Fruit fly (Drosophila melanogaster) whole organism, embryonic: ENCODE results near the gene CG11131.

ENCODE experiments used
- Adf1 ChIP-seq: fragments of 200-800 bp; sonication (Bioruptor generic); IDR thresholded peaks from 2 replicates; pipeline ENCODE4 v1.3.6; 2022; ENCODE audit warnings: missing biosample characterization, missing genetic modification characterization
- Atf6 ChIP-seq: fragments of 200-800 bp; sonication (Bioruptor generic); IDR thresholded peaks from 2 replicates; pipeline ENCODE4 v1.3.6; 2022; ENCODE audit warnings: missing biosample characterization, missing genetic modification characterization
- BEAF-32 ChIP-seq: fragments of 200-800 bp; sonication (Bioruptor generic); optimal IDR thresholded peaks from 3 replicates; lab custom pipeline; 2017; ENCODE audit warnings: missing biosample characterization, missing genetic modification characterization, mild to moderate bottlenecking, moderate library complexity, missing genetic modification reagents
- CG11398 ChIP-seq: fragments of 200-800 bp; sonication (Bioruptor generic); optimal IDR thresholded peaks from 2 replicates; lab custom pipeline; 2016; ENCODE audit warnings: missing biosample characterization, missing genetic modification characterization
- CG1233 ChIP-seq: fragments of 200-800 bp; sonication (Bioruptor generic); optimal IDR thresholded peaks from 4 replicates; lab custom pipeline; 2018; ENCODE audit warnings: missing biosample characterization, mild to moderate bottlenecking, missing genetic modification characterization
- CG12942 ChIP-seq: fragments of 200-800 bp; sonication (Bioruptor generic); optimal IDR thresholded peaks from 3 replicates; lab custom pipeline; 2016; ENCODE audit warnings: missing biosample characterization, missing genetic modification characterization
- CG13123 ChIP-seq: fragments of 200-800 bp; sonication (Bioruptor generic); optimal IDR thresholded peaks from 2 replicates; lab custom pipeline; 2016; ENCODE audit warnings: missing biosample characterization, missing genetic modification characterization
- CG13894 ChIP-seq: fragments of 200-800 bp; sonication (Bioruptor generic); optimal IDR thresholded peaks from 3 replicates; lab custom pipeline; 2018; ENCODE audit warnings: missing biosample characterization, mild to moderate bottlenecking, missing genetic modification characterization, moderate library complexity
- CG16815 ChIP-seq: fragments of 200-800 bp; sonication (Bioruptor generic); optimal IDR thresholded peaks from 3 replicates; lab custom pipeline; 2017; ENCODE audit warnings: missing biosample characterization, mild to moderate bottlenecking, missing genetic modification characterization
- CG2116 ChIP-seq: fragments of 200-800 bp; sonication (Bioruptor generic); optimal IDR thresholded peaks from 3 replicates; lab custom pipeline; 2018; ENCODE audit warnings: missing biosample characterization, mild to moderate bottlenecking, missing genetic modification characterization
- CG31224 ChIP-seq: fragments of 200-800 bp; sonication (Bioruptor generic); IDR thresholded peaks from 2 replicates; pipeline ENCODE4 v1.3.6; 2022; ENCODE audit warnings: missing biosample characterization, missing genetic modification characterization
- CG3281 ChIP-seq: fragments of 200-800 bp; sonication (Bioruptor generic); optimal IDR thresholded peaks from 3 replicates; lab custom pipeline; 2017; ENCODE audit warnings: missing biosample characterization, mild to moderate bottlenecking, missing genetic modification characterization
- CG42726 ChIP-seq: fragments of 200-800 bp; sonication (Bioruptor generic); IDR thresholded peaks from 2 replicates; pipeline ENCODE4 v1.3.6; 2022; ENCODE audit warnings: missing biosample characterization, missing genetic modification characterization; ENCODE audit not compliant: partially characterized antibody
- CG4360 ChIP-seq: fragments of 200-800 bp; sonication (Bioruptor generic); IDR thresholded peaks from 2 replicates; pipeline ENCODE4 v1.3.6; 2022; ENCODE audit warnings: missing biosample characterization, missing genetic modification characterization
- CG43689 ChIP-seq: fragments of 200-800 bp; sonication (Bioruptor generic); IDR thresholded peaks from 2 replicates; pipeline ENCODE4 v1.3.6; 2022; ENCODE audit warnings: missing biosample characterization, missing genetic modification characterization
- CG5180 ChIP-seq: fragments of 200-800 bp; sonication (Bioruptor generic); optimal IDR thresholded peaks from 3 replicates; lab custom pipeline; 2017; ENCODE audit warnings: missing biosample characterization, missing genetic modification characterization, mild to moderate bottlenecking, moderate library complexity, missing genetic modification reagents
- CG6689 ChIP-seq: fragments of 200-800 bp; sonication (Bioruptor generic); IDR thresholded peaks from 2 replicates; pipeline ENCODE4 v1.3.6; 2022; ENCODE audit warnings: missing biosample characterization, missing genetic modification characterization
- CG6813 ChIP-seq: fragments of 200-800 bp; sonication (Bioruptor generic); optimal IDR thresholded peaks from 2 replicates; lab custom pipeline; 2017; ENCODE audit warnings: missing biosample characterization, missing genetic modification characterization, mild to moderate bottlenecking, moderate library complexity, missing genetic modification reagents
- CG7372 ChIP-seq: fragments of 200-800 bp; sonication (Bioruptor generic); IDR thresholded peaks from 2 replicates; pipeline ENCODE4 v1.3.6; 2022; ENCODE audit warnings: missing biosample characterization, missing genetic modification characterization
- CG7745 ChIP-seq: fragments of 200-800 bp; sonication (Bioruptor generic); optimal IDR thresholded peaks from 2 replicates; lab custom pipeline; 2018; ENCODE audit warnings: missing biosample characterization, mild to moderate bottlenecking, missing genetic modification characterization, moderate library complexity
- CG7928 ChIP-seq: fragments of 200-800 bp; sonication (Bioruptor generic); optimal IDR thresholded peaks from 2 replicates; lab custom pipeline; 2017; ENCODE audit warnings: missing biosample characterization, mild to moderate bottlenecking, missing genetic modification characterization
- CG7987 ChIP-seq: fragments of 200-800 bp; sonication (Bioruptor generic); optimal IDR thresholded peaks from 2 replicates; lab custom pipeline; 2018; ENCODE audit warnings: missing biosample characterization, mild to moderate bottlenecking, missing genetic modification characterization, moderate library complexity
- CG8765 ChIP-seq: fragments of 200-800 bp; sonication (Bioruptor generic); IDR thresholded peaks from 2 replicates; pipeline ENCODE4 v1.3.6; 2022; ENCODE audit warnings: missing biosample characterization, missing genetic modification characterization
- D19B ChIP-seq: fragments of 200-800 bp; sonication (Bioruptor generic); optimal IDR thresholded peaks from 2 replicates; lab custom pipeline; 2017; ENCODE audit warnings: missing biosample characterization, mild to moderate bottlenecking, missing genetic modification characterization
- Dad ChIP-seq: fragments of 200-800 bp; sonication (Bioruptor generic); optimal IDR thresholded peaks from 3 replicates; lab custom pipeline; 2016; ENCODE audit warnings: missing biosample characterization, missing genetic modification characterization
- ERR ChIP-seq: fragments of 200-800 bp; sonication (Bioruptor generic); optimal IDR thresholded peaks from 2 replicates; lab custom pipeline; 2016; ENCODE audit warnings: missing biosample characterization, missing genetic modification characterization
- H15 ChIP-seq: fragments of 200-800 bp; sonication (Bioruptor generic); IDR thresholded peaks from 3 replicates; pipeline ENCODE4 v1.3.6; 2022; ENCODE audit warnings: missing biosample characterization, missing genetic modification characterization
- HHEX ChIP-seq: fragments of 200-800 bp; sonication (Bioruptor generic); optimal IDR thresholded peaks from 3 replicates; lab custom pipeline; 2017; ENCODE audit warnings: missing biosample characterization, mild to moderate bottlenecking, missing genetic modification characterization, missing genetic modification reagents
- Mad ChIP-seq: fragments of 200-800 bp; sonication (Bioruptor generic); optimal IDR thresholded peaks from 2 replicates; lab custom pipeline; 2016; ENCODE audit warnings: missing biosample characterization, missing genetic modification characterization
- Med ChIP-seq: fragments of 200-800 bp; sonication (Bioruptor generic); peaks from one replicate; lab custom pipeline; 2016; ENCODE audit warnings: missing biosample characterization, missing genetic modification characterization, mild to moderate bottlenecking, inconsistent platforms, moderate library complexity
- NFAT ChIP-seq: fragments of 200-800 bp; sonication (Bioruptor generic); IDR thresholded peaks from 2 replicates; pipeline ENCODE4 v1.3.6; 2022; ENCODE audit warnings: missing biosample characterization, missing genetic modification characterization
- Stat92E ChIP-seq, 3 experiments: fragments of >200 bp in 2 of 3; fragments of 200-800 bp in 1 of 3; sonication (Bioruptor generic) in 1 of 3; optimal IDR thresholded peaks; 2 replicates each; lab custom pipeline; 2017 to 2019; ENCODE audit warnings: missing biosample characterization in 3 of 3, missing genetic modification characterization in 3 of 3, mild to moderate bottlenecking in 1 of 3, moderate library complexity in 1 of 3
- ap ChIP-seq: fragments of 200-800 bp; sonication (Bioruptor generic); IDR thresholded peaks from 2 replicates; pipeline ENCODE4 v1.3.6; 2022; ENCODE audit warnings: missing biosample characterization, missing genetic modification characterization
- ara ChIP-seq: fragments of 200-800 bp; sonication (Bioruptor generic); IDR thresholded peaks from 2 replicates; pipeline ENCODE4 v1.3.6; 2022; ENCODE audit warnings: missing biosample characterization, missing genetic modification characterization
- az2 ChIP-seq: fragments of 200-800 bp; sonication (Bioruptor generic); optimal IDR thresholded peaks from 3 replicates; lab custom pipeline; 2016; ENCODE audit warnings: missing biosample characterization, missing genetic modification characterization
- corto ChIP-seq: fragments of 200-800 bp; sonication (Bioruptor generic); optimal IDR thresholded peaks from 2 replicates; lab custom pipeline; 2016; ENCODE audit warnings: missing biosample characterization, mild to moderate bottlenecking, missing genetic modification characterization, moderate library complexity
- dati ChIP-seq: fragments of 200-800 bp; sonication (Bioruptor generic); IDR thresholded peaks from 2 replicates; pipeline ENCODE4 v1.3.6; 2022; ENCODE audit warnings: missing biosample characterization, missing genetic modification characterization
- ems ChIP-seq: fragments of 200-800 bp; sonication (Bioruptor generic); optimal IDR thresholded peaks from 3 replicates; lab custom pipeline; 2016; ENCODE audit warnings: missing biosample characterization, missing genetic modification characterization
- fd96Cb ChIP-seq: fragments of 200-800 bp; sonication (Bioruptor generic); optimal IDR thresholded peaks from 2 replicates; lab custom pipeline; 2018; ENCODE audit warnings: missing biosample characterization, mild to moderate bottlenecking, missing genetic modification characterization, moderate library complexity
- gt ChIP-seq: fragments of 200-800 bp; sonication (Bioruptor generic); IDR thresholded peaks from 2 replicates; pipeline ENCODE4 v1.3.6; 2022; ENCODE audit warnings: missing biosample characterization, missing genetic modification characterization
- hb ChIP-seq: fragments of 200-800 bp; sonication (Bioruptor generic); IDR thresholded peaks from 3 replicates; pipeline ENCODE4 v1.3.6; 2022; ENCODE audit warnings: missing biosample characterization, missing genetic modification characterization; ENCODE audit not compliant: partially characterized antibody
- insv ChIP-seq, 2 experiments: fragments of 200-800 bp; sonication (Bioruptor generic); optimal IDR thresholded peaks; 3 replicates each; lab custom pipeline; 2016 to 2018; ENCODE audit warnings: missing biosample characterization in 2 of 2, missing genetic modification characterization in 2 of 2
- luna ChIP-seq: fragments of 200-800 bp; sonication (Bioruptor generic); optimal IDR thresholded peaks from 2 replicates; lab custom pipeline; 2016; ENCODE audit warnings: missing biosample characterization, missing genetic modification characterization
- onecut ChIP-seq: fragments of 200-800 bp; sonication (Bioruptor generic); IDR thresholded peaks from 2 replicates; pipeline ENCODE4 v1.3.6; 2022; ENCODE audit warnings: missing biosample characterization, missing genetic modification characterization
- otp ChIP-seq: fragments of 200-800 bp; sonication (Bioruptor generic); IDR thresholded peaks from 3 replicates; pipeline ENCODE4, ENCODE4 v1.3.6; 2022; ENCODE audit warnings: missing biosample characterization, missing genetic modification characterization
- row ChIP-seq: fragments of 200-800 bp; sonication (Bioruptor generic); IDR thresholded peaks from 3 replicates; pipeline ENCODE4 v1.3.6; 2022; ENCODE audit warnings: missing biosample characterization, missing genetic modification characterization
- schlank ChIP-seq: fragments of 200-800 bp; sonication (Bioruptor generic); optimal IDR thresholded peaks from 2 replicates; lab custom pipeline; 2018; ENCODE audit warnings: missing biosample characterization, mild to moderate bottlenecking, missing genetic modification characterization
- slbo ChIP-seq: fragments of 200-800 bp; sonication (Bioruptor generic); IDR thresholded peaks from 2 replicates; pipeline ENCODE4 v1.3.6; 2022; ENCODE audit warnings: missing biosample characterization, missing genetic modification characterization
- twi ChIP-seq: fragments of 200-800 bp; optimal IDR thresholded peaks from 2 replicates; lab custom pipeline; 2019; ENCODE audit warnings: missing biosample characterization, mild to moderate bottlenecking, missing genetic modification characterization, moderate library complexity
- zfh1 ChIP-seq: fragments of 200-800 bp; sonication (Bioruptor generic); IDR thresholded peaks from 3 replicates; pipeline ENCODE4 v1.3.6; 2022; ENCODE audit warnings: missing biosample characterization, missing genetic modification characterization

Gene CG11131

DNA sequence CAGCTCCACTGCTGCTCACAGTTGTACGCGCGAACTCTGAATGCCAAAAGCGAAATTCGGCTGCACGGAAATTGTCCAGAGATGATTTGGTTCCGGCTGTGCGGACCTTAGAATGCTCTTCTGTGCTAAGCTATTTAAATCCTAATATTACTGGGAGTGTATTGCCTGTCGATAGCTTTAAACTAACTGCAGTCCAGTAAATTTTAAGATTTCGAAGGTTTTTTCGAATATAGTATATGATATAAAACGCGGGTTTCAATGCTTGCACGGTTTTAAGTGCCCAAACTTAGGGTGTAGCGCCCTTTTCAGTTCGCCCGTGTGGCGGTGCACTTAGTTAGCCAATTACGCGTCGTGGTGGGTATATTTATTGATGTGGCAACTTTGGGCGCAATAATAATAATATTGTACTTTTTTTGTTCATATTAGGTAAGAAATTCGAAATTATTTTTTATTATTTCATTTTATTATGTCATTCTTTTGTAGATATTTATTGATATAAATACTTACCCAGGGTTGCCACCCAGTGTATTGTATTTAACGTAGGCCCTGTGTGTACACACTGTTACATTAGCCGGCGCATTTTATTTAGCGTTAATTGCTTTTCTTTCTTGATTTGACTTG, 19.7 kb upstream of the CG11131 start, which contains the start of the genes Chro and Ssl1 (continued):
- TF ChIP-seq CG5180 (GFP tag; lab: Kevin White, UChicago) (peak; percentile 94), gt (GFP tag; lab: Robert Waterston, UW) (peak; percentile 100), zfh1 (GFP tag; lab: Robert Waterston, UW) (peak; percentile 100), ap (GFP tag; lab: Robert Waterston, UW) (peak; percentile 100), Mad (GFP tag; lab: Kevin White, UChicago) (peak; percentile 100), schlank (peak; percentile 99), CG7372 (GFP tag; lab: Robert Waterston, UW) (peak; percentile 100), CG7928 (GFP tag; lab: Kevin White, UChicago) (peak; percentile 87), ara (GFP tag; lab: Robert Waterston, UW) (peak; percentile 100), CG43689 (GFP tag; lab: Robert Waterston, UW) (peak; percentile 99), Stat92E (GFP tag; optimal IDR thresholded peaks at IDR 0.05; lab: Kevin White, UChicago) (peak in 1 of 3 experiments; percentile 100), CG2116 (GFP tag; lab: Kevin White, UChicago) (peak; percentile 98), CG8765 (GFP tag; lab: Robert Waterston, UW) (peak; percentile 100), Adf1 (GFP tag; lab: Robert Waterston, UW) (peak; percentile 94), CG6813 (GFP tag; lab: Kevin White, UChicago) (peak; percentile 100), az2 (peak; percentile 100), insv (GFP tag; optimal IDR thresholded peaks at IDR 0.05; lab: Kevin White, UChicago) (peak; percentile 84 to 89), CG42726 (GFP tag; lab: Robert Waterston, UW) (peak; percentile 46; the same call in 1 of the 2 replicates), CG12942 (GFP tag; lab: Kevin White, UChicago) (peak; percentile 100), CG4360 (peak; percentile 96), CG7987 (GFP tag; lab: Kevin White, UChicago) (peak; percentile 99), CG31224 (GFP tag; lab: Robert Waterston, UW) (peak; percentile 99), twi (tag; lab: Kevin White, UChicago) (peak; percentile 99), dati (GFP tag; lab: Robert Waterston, UW) (peak; percentile 99), otp (GFP tag; lab: Robert Waterston, UW) (peak; percentile 100), ERR (GFP tag; lab: Kevin White, UChicago) (peak; percentile 99), CG1233 (GFP tag; lab: Kevin White, UChicago) (peak; percentile 100), CG7745 (peak; percentile 97), NFAT (GFP tag; lab: Robert Waterston, UW) (peak; percentile 99), CG13123 (peak; percentile 99), CG3281 (peak; percentile 99), slbo (GFP tag; lab: Robert Waterston, UW) (peak; percentile 100), onecut (GFP tag; lab: Robert Waterston, UW) (peak; percentile 99), ems (GFP tag; lab: Kevin White, UChicago) (peak; percentile 100), CG11398 (GFP tag; lab: Kevin White, UChicago) (peak; percentile 100), BEAF-32 (GFP tag; lab: Kevin White, UChicago) (peak; percentile 51), HHEX (GFP tag; lab: Kevin White, UChicago) (peak; percentile 100), Atf6 (GFP tag; lab: Robert Waterston, UW) (peak; percentile 100), row (GFP tag; lab: Robert Waterston, UW) (peak; percentile 100), H15 (peak; percentile 100), corto (GFP tag; lab: Kevin White, UChicago) (peak; percentile 99), Med (GFP tag; lab: Kevin White, UChicago) (peak; percentile 100), Dad (GFP tag; lab: Kevin White, UChicago) (peak; percentile 100), CG6689 (GFP tag; lab: Robert Waterston, UW) (peak; percentile 100), fd96Cb (tag; lab: Kevin White, UChicago) (peak; percentile 100), CG16815 (peak; percentile 100), D19B (peak; percentile 98), luna (GFP tag; lab: Kevin White, UChicago) (peak; percentile 99), hb (GFP tag; lab: Robert Waterston, UW) (no peak), CG13894 (peak; percentile 99)
